Fruit fly (Drosophila melanogaster) whole organism, embryonic: ENCODE results near the gene CG43925.
A peak's percentile ranks its signal among the peaks of the same experiment; 100 is the strongest.

ENCODE experiments used
- Adf1 ChIP-seq: fragments of 200-800 bp; sonication (Bioruptor generic); IDR thresholded peaks from 2 replicates; pipeline ENCODE4 v1.3.6; 2022; ENCODE audit warnings: missing biosample characterization, missing genetic modification characterization
- CG10543 ChIP-seq: fragments of 200-800 bp; sonication (Bioruptor generic); optimal IDR thresholded peaks from 3 replicates; lab custom pipeline; 2017; ENCODE audit warnings: missing biosample characterization, mild to moderate bottlenecking, missing genetic modification characterization, moderate library complexity
- CG11247 ChIP-seq: fragments of 200-800 bp; sonication (Bioruptor generic); IDR thresholded peaks from 2 replicates; pipeline ENCODE4 v1.3.6; 2022; ENCODE audit warnings: missing biosample characterization, missing genetic modification characterization
- CG11695 ChIP-seq: fragments of 200-800 bp; sonication (Bioruptor generic); IDR thresholded peaks from 3 replicates; pipeline ENCODE4 v1.3.6; 2022; ENCODE audit warnings: missing biosample characterization, missing genetic modification characterization
- CG11696 ChIP-seq: fragments of 200-800 bp; sonication (Bioruptor generic); IDR thresholded peaks from 2 replicates; pipeline ENCODE4 v1.3.6; 2022; ENCODE audit warnings: missing biosample characterization, missing genetic modification characterization
- CG12299 ChIP-seq: fragments of 200-800 bp; sonication (Bioruptor generic); optimal IDR thresholded peaks from 2 replicates; lab custom pipeline; 2018; ENCODE audit warnings: missing biosample characterization, mild to moderate bottlenecking, missing genetic modification characterization
- CG12391 ChIP-seq: fragments of 200-800 bp; sonication (Bioruptor generic); optimal IDR thresholded peaks from 3 replicates; lab custom pipeline; 2018; ENCODE audit warnings: missing biosample characterization, mild to moderate bottlenecking, missing genetic modification characterization, moderate library complexity
- CG14860 ChIP-seq: fragments of 200-800 bp; sonication (Bioruptor generic); IDR thresholded peaks from 3 replicates; pipeline ENCODE4 v1.3.6; 2022; ENCODE audit warnings: missing biosample characterization, missing genetic modification characterization; ENCODE audit not compliant: partially characterized antibody
- CG15073 ChIP-seq: fragments of 200-800 bp; sonication (Bioruptor generic); optimal IDR thresholded peaks from 2 replicates; lab custom pipeline; 2016; ENCODE audit warnings: missing biosample characterization, missing genetic modification characterization
- CG1602 ChIP-seq: fragments of 200-800 bp; sonication (Bioruptor generic); optimal IDR thresholded peaks from 3 replicates; lab custom pipeline; 2016; ENCODE audit warnings: missing biosample characterization, missing genetic modification characterization
- CG17328 ChIP-seq: fragments of 200-800 bp; sonication (Bioruptor generic); IDR thresholded peaks from 2 replicates; pipeline ENCODE4 v1.3.6; 2022; ENCODE audit warnings: missing biosample characterization, missing genetic modification characterization
- CG2712 ChIP-seq: fragments of 200-800 bp; optimal IDR thresholded peaks from 3 replicates; lab custom pipeline; 2019; ENCODE audit warnings: missing biosample characterization, mild to moderate bottlenecking, missing genetic modification characterization, moderate library complexity
- CG31224 ChIP-seq: fragments of 200-800 bp; sonication (Bioruptor generic); IDR thresholded peaks from 2 replicates; pipeline ENCODE4 v1.3.6; 2022; ENCODE audit warnings: missing biosample characterization, missing genetic modification characterization
- CG32532 ChIP-seq: fragments of 200-800 bp; sonication (Bioruptor generic); IDR thresholded peaks from 2 replicates; pipeline ENCODE4 v1.3.6; 2022; ENCODE audit warnings: missing biosample characterization, missing genetic modification characterization
- CG33213 ChIP-seq: fragments of 200-800 bp; sonication (Bioruptor generic); optimal IDR thresholded peaks from 3 replicates; lab custom pipeline; 2016; ENCODE audit warnings: missing biosample characterization, missing genetic modification characterization
- CG42726 ChIP-seq: fragments of 200-800 bp; sonication (Bioruptor generic); IDR thresholded peaks from 2 replicates; pipeline ENCODE4 v1.3.6; 2022; ENCODE audit warnings: missing biosample characterization, missing genetic modification characterization; ENCODE audit not compliant: partially characterized antibody
- CG4360 ChIP-seq: fragments of 200-800 bp; sonication (Bioruptor generic); IDR thresholded peaks from 2 replicates; pipeline ENCODE4 v1.3.6; 2022; ENCODE audit warnings: missing biosample characterization, missing genetic modification characterization
- CG8281 ChIP-seq: fragments of 200-800 bp; sonication (Bioruptor generic); optimal IDR thresholded peaks from 2 replicates; lab custom pipeline; 2018; ENCODE audit warnings: missing biosample characterization, mild to moderate bottlenecking, missing genetic modification characterization, moderate library complexity
- CG9215 ChIP-seq: fragments of 200-800 bp; sonication (Bioruptor generic); IDR thresholded peaks from 2 replicates; pipeline ENCODE4 v1.3.6; 2022; ENCODE audit warnings: missing biosample characterization, missing genetic modification characterization
- CG9876 ChIP-seq: fragments of 200-800 bp; sonication (Bioruptor generic); optimal IDR thresholded peaks from 2 replicates; lab custom pipeline; 2016; ENCODE audit warnings: missing biosample characterization, missing genetic modification characterization
- Dp ChIP-seq: fragments of 200-800 bp; sonication (Bioruptor generic); optimal IDR thresholded peaks from 2 replicates; lab custom pipeline; 2018; ENCODE audit warnings: missing biosample characterization, mild to moderate bottlenecking, missing genetic modification characterization, moderate library complexity
- E2f2 ChIP-seq: fragments of 200-800 bp; sonication (Bioruptor generic); IDR thresholded peaks from 2 replicates; pipeline ENCODE4 v1.3.6; 2022; ENCODE audit warnings: missing biosample characterization, missing genetic modification characterization
- H15 ChIP-seq: fragments of 200-800 bp; sonication (Bioruptor generic); IDR thresholded peaks from 3 replicates; pipeline ENCODE4 v1.3.6; 2022; ENCODE audit warnings: missing biosample characterization, missing genetic modification characterization
- HHEX ChIP-seq: fragments of 200-800 bp; sonication (Bioruptor generic); optimal IDR thresholded peaks from 3 replicates; lab custom pipeline; 2017; ENCODE audit warnings: missing biosample characterization, mild to moderate bottlenecking, missing genetic modification characterization, missing genetic modification reagents
- Hr78 ChIP-seq, 2 experiments: fragments of 200-800 bp in 1 of 2; fragments of >200 bp in 1 of 2; sonication (Bioruptor generic) in 1 of 2; optimal IDR thresholded peaks; 2 replicates each; lab custom pipeline; 2017 to 2019; ENCODE audit warnings: missing biosample characterization in 2 of 2, missing genetic modification characterization in 2 of 2, mild to moderate bottlenecking in 1 of 2, moderate library complexity in 1 of 2
- Scr ChIP-seq: fragments of 200-800 bp; sonication (Bioruptor generic); IDR thresholded peaks from 2 replicates; pipeline ENCODE4 v1.3.6; 2022; ENCODE audit warnings: missing biosample characterization, missing genetic modification characterization; ENCODE audit not compliant: partially characterized antibody
- Usf ChIP-seq: fragments of 200-800 bp; sonication (Bioruptor generic); optimal IDR thresholded peaks from 2 replicates; lab custom pipeline; 2017; ENCODE audit warnings: missing genotype, missing biosample characterization, missing genetic modification characterization
- al ChIP-seq: fragments of 200-800 bp; sonication (Bioruptor generic); IDR thresholded peaks from 2 replicates; pipeline ENCODE4 v1.3.6; 2022; ENCODE audit warnings: missing biosample characterization, missing genetic modification characterization
- cg ChIP-seq: fragments of 200-800 bp; sonication (Bioruptor generic); optimal IDR thresholded peaks from 3 replicates; lab custom pipeline; 2019; ENCODE audit warnings: missing biosample characterization, mild to moderate bottlenecking, missing genetic modification characterization, moderate library complexity
- chinmo ChIP-seq: fragments of 200-800 bp; sonication (Bioruptor generic); IDR thresholded peaks from 4 replicates; pipeline ENCODE4 v1.3.6; 2022; ENCODE audit warnings: missing biosample characterization, missing genetic modification characterization; ENCODE audit not compliant: partially characterized antibody
- da ChIP-seq: fragments of 200-800 bp; sonication (Bioruptor generic); optimal IDR thresholded peaks from 2 replicates; lab custom pipeline; 2016; ENCODE audit warnings: missing biosample characterization, missing genetic modification characterization
- dan ChIP-seq: fragments of 200-800 bp; sonication (Bioruptor generic); IDR thresholded peaks from 2 replicates; pipeline ENCODE4 v1.3.6; 2022; ENCODE audit warnings: missing biosample characterization, missing genetic modification characterization
- dmrt11E ChIP-seq: fragments of 200-800 bp; sonication (Bioruptor generic); optimal IDR thresholded peaks from 3 replicates; lab custom pipeline; 2018; ENCODE audit warnings: missing biosample characterization, mild to moderate bottlenecking, missing genetic modification characterization, moderate library complexity
- dmrt99B ChIP-seq: fragments of 200-800 bp; sonication (Bioruptor generic); optimal IDR thresholded peaks from 2 replicates; lab custom pipeline; 2018; ENCODE audit warnings: missing biosample characterization, mild to moderate bottlenecking, missing genetic modification characterization, moderate library complexity
- ewg ChIP-seq: fragments of 200-800 bp; sonication (Bioruptor generic); optimal IDR thresholded peaks from 3 replicates; lab custom pipeline; 2017; ENCODE audit warnings: mild to moderate bottlenecking, missing biosample characterization, missing genetic modification reagents, missing genetic modification characterization
- gfzf ChIP-seq: fragments of 200-800 bp; sonication (Bioruptor generic); optimal IDR thresholded peaks from 2 replicates; lab custom pipeline; 2016; ENCODE audit warnings: missing biosample characterization, mild to moderate bottlenecking, missing genetic modification characterization, moderate library complexity
- gro ChIP-seq: fragments of 200-800 bp; sonication (Bioruptor generic); optimal IDR thresholded peaks from 2 replicates; lab custom pipeline; 2016; ENCODE audit warnings: missing biosample characterization, missing genetic modification characterization
- gt ChIP-seq: fragments of 200-800 bp; sonication (Bioruptor generic); IDR thresholded peaks from 2 replicates; pipeline ENCODE4 v1.3.6; 2022; ENCODE audit warnings: missing biosample characterization, missing genetic modification characterization
- jigr1 ChIP-seq: fragments of 200-800 bp; sonication (Bioruptor generic); IDR thresholded peaks from 3 replicates; pipeline ENCODE4 v1.3.6; 2022; ENCODE audit warnings: missing biosample characterization, missing genetic modification characterization
- mam ChIP-seq: fragments of 200-800 bp; sonication (Bioruptor generic); optimal IDR thresholded peaks from 3 replicates; lab custom pipeline; 2016; ENCODE audit warnings: missing biosample characterization, missing genetic modification characterization
- onecut ChIP-seq: fragments of 200-800 bp; sonication (Bioruptor generic); IDR thresholded peaks from 2 replicates; pipeline ENCODE4 v1.3.6; 2022; ENCODE audit warnings: missing biosample characterization, missing genetic modification characterization
- org-1 ChIP-seq: fragments of 200-800 bp; sonication (Bioruptor generic); optimal IDR thresholded peaks from 2 replicates; lab custom pipeline; 2017; ENCODE audit warnings: missing biosample characterization, missing genetic modification characterization
- pan ChIP-seq, 4 experiments: fragments of >200 bp in 3 of 4; fragments of 200-800 bp in 1 of 4; sonication (Bioruptor generic) in 1 of 4; optimal IDR thresholded peaks in 3 of 4; IDR thresholded peaks in 1 of 4; 2 replicates each; pipeline versions ENCODE4 v1.3.6 to Lab custom; 2017 to 2022; ENCODE audit warnings: missing biosample characterization in 2 of 4, missing genetic modification characterization in 2 of 4, mixed read lengths in 1 of 4
- peb ChIP-seq: fragments of 200-800 bp; sonication (Bioruptor generic); IDR thresholded peaks from 2 replicates; pipeline ENCODE4 v1.3.6; 2022; ENCODE audit warnings: missing biosample characterization, missing genetic modification characterization
- sr ChIP-seq: fragments of 200-800 bp; sonication (Bioruptor generic); IDR thresholded peaks from 3 replicates; pipeline ENCODE4 v1.3.6; 2022; ENCODE audit warnings: missing biosample characterization, missing genetic modification characterization
- sug ChIP-seq: fragments of 200-800 bp; optimal IDR thresholded peaks from 2 replicates; lab custom pipeline; 2019; ENCODE audit warnings: missing biosample characterization, mild to moderate bottlenecking, missing genetic modification characterization, moderate library complexity
- tna ChIP-seq: fragments of 200-800 bp; sonication (Bioruptor generic); IDR thresholded peaks from 2 replicates; pipeline ENCODE4 v1.3.6; 2022; ENCODE audit warnings: missing biosample characterization, missing genetic modification characterization; ENCODE audit not compliant: partially characterized antibody
- wor ChIP-seq: fragments of 200-800 bp; sonication (Bioruptor generic); IDR thresholded peaks from 2 replicates; pipeline ENCODE4 v1.3.6; 2022; ENCODE audit warnings: missing biosample characterization, missing genetic modification characterization

CG43925 gene

DNA sequence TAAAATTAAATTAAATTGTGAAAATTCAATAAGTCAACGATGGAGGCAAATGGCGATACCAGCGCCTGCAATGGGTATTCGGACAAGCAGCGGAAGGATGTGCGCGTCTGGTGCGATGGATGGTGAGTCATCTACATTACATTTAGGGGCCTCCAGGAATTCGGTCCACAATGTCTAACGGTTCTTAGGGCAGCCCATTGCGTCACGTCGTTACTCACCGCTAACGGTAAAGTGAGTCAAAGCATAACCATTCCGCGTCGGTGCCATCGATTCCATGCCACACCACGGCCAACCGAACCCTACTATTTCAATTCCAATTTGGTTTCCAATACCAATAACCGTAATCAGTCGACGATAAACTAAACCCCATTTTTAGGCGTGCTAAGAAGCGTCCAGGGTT lies 27.9 kb downstream of the CG43925 start (continued):
- TF ChIP-seq jigr1 (GFP tag; lab: Robert Waterston, UW) (no peak), CG11696 (GFP tag; lab: Robert Waterston, UW) (no peak), CG9876 (GFP tag; lab: Kevin White, UChicago) (no peak), Hr78 (GFP tag; optimal IDR thresholded peaks at IDR 0.05; lab: Kevin White, UChicago) (no peak), sug (no peak)

DNA sequence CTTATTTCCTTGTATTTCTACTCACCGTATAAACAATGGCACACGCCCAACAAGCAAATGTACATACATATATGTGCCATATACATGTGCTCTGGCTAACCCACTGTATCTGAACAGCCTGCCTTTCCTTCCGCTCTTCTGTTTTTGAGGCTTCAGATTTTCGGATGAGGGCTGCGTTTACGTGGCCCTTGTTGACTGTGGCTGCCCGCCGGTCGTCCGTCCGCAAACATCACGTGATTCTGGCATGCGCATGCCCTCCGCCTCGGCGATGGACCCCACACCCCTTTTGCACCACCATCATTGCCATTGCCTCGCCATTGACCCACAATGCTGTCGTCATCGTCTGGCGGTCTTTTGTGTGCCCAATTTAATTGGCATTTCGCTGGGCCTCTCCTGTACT lies 29.0 kb downstream of the CG43925 start:
- TF ChIP-seq CG42726 (GFP tag; lab: Robert Waterston, UW) (no peak), tna (GFP tag; lab: Robert Waterston, UW) (no peak), CG12299 (tag; lab: Kevin White, UChicago) (no peak), pan (optimal IDR thresholded peaks at IDR 0.05; lab: Kevin White, UChicago) (no peak), pan (GFP tag; optimal IDR thresholded peaks at IDR 0.05 in 1 of 2, IDR thresholded peaks at IDR 0.05 in 1 of 2) (no peak), CG4360 (no peak), wor (no peak), HHEX (GFP tag; lab: Kevin White, UChicago) (no peak), CG1602 (no peak), ewg (peak; percentile 92), dan (GFP tag; lab: Robert Waterston, UW) (no peak), H15 (GFP tag; lab: Robert Waterston, UW) (no peak), CG14860 (no peak), CG9215 (GFP tag; lab: Robert Waterston, UW) (no peak), onecut (GFP tag; lab: Robert Waterston, UW) (peak; percentile 54), CG15073 (GFP tag; lab: Kevin White, UChicago) (no peak), gt (GFP tag; lab: Robert Waterston, UW) (no peak), Adf1 (GFP tag; lab: Robert Waterston, UW) (peak; percentile 36; the same call in 1 of the 2 replicates), CG11695 (no peak), CG32532 (GFP tag; lab: Robert Waterston, UW) (peak; percentile 43; the same call in 1 of the 2 replicates), CG12391 (tag; lab: Kevin White, UChicago) (no peak), cg (GFP tag; lab: Kevin White, UChicago) (peak; percentile 7), dmrt11E (tag; lab: Kevin White, UChicago) (no peak), CG2712 (tag; lab: Kevin White, UChicago) (no peak), org-1 (GFP tag; lab: Kevin White, UChicago) (peak; percentile 6), CG33213 (no peak), chinmo (peak; percentile 82; the same call in 1 of the 4 replicates), CG17328 (GFP tag; lab: Robert Waterston, UW) (peak; percentile 52; the same call in 1 of the 2 replicates), dmrt99B (tag; lab: Kevin White, UChicago) (peak; percentile 23), al (GFP tag; lab: Robert Waterston, UW) (no peak), mam (GFP tag; lab: Kevin White, UChicago) (no peak), CG10543 (GFP tag; lab: Kevin White, UChicago) (peak; percentile 91), sr (0 out of 3 replicates have a peak, but pooled peaks have one; percentile 64), gro (no peak), peb (GFP tag; lab: Robert Waterston, UW) (no peak), CG31224 (GFP tag; lab: Robert Waterston, UW) (no peak), Dp (GFP tag; lab: Kevin White, UChicago) (no peak), CG8281 (tag; lab: Kevin White, UChicago) (no peak), gfzf (GFP tag; lab: Kevin White, UChicago) (no peak), Scr (GFP tag; lab: Robert Waterston, UW) (no peak), Usf (GFP tag; lab: Kevin White, UChicago) (peak; percentile 18), da (no peak), CG11247 (GFP tag; lab: Robert Waterston, UW) (no peak), E2f2 (GFP tag; lab: Robert Waterston, UW) (no peak; the same call in 1 of the 2 replicates)
